Worm (Caenorhabditis elegans): Measurements from ENCODE around the gene K02D10.4.

ce11 chrIII:8824556-8824955, 44.7 kb upstream of the K02D10.4 start:
- no peak for TF ChIP-seq ama-1 (optimal IDR thresholded peaks at IDR 0.05)
- no peak for TF ChIP-seq nhr-85 (tag)
- no peak for TF ChIP-seq fos-1 (tag; optimal IDR thresholded peaks at IDR 0.05)
- no peak for TF ChIP-seq lin-13 (GFP tag; optimal IDR thresholded peaks at IDR 0.05)
- TF ChIP-seq elt-2 (tag; optimal IDR thresholded peaks at IDR 0.05): no peak
- no peak for TF ChIP-seq snpc-4 (tag; optimal IDR thresholded peaks at IDR 0.05)
- no peak for TF ChIP-seq dpl-1 (GFP tag; optimal IDR thresholded peaks at IDR 0.05)
- no peak for TF ChIP-seq nhr-28 (tag; optimal IDR thresholded peaks at IDR 0.05)
